Worm (Caenorhabditis elegans) whole organism, L3 larva: ENCODE data around the gene aakg-5.
A peak's percentile ranks its signal among the peaks of the same experiment; 100 is the strongest.

Source experiments
- ama-1 ChIP-seq: fragments of 150-350 bp; optimal IDR thresholded peaks from 2 replicates; lab custom pipeline; 2018
- jun-1 ChIP-seq: fragments of 150-350 bp; optimal IDR thresholded peaks from 2 replicates; lab custom pipeline; 2014; ENCODE audit warnings: missing biosample characterization, missing genetic modification reagents, missing genetic modification characterization
- nfya-1 ChIP-seq: sonication (generic microtip); optimal IDR thresholded peaks from 2 replicates; lab custom pipeline; 2017; ENCODE audit warnings: missing genetic modification characterization, mild to moderate bottlenecking, missing compliant biosample characterization, antibody characterized with exemption, moderate library complexity; ENCODE audit not compliant: insufficient read depth
- nhr-11 ChIP-seq: fragments of 150-350 bp; optimal IDR thresholded peaks from 2 replicates; lab custom pipeline; 2014; ENCODE audit warnings: missing biosample characterization, missing genetic modification characterization
- nhr-12 ChIP-seq: fragments of 150-350 bp; optimal IDR thresholded peaks from 2 replicates; lab custom pipeline; 2014; ENCODE audit warnings: missing biosample characterization, missing genetic modification characterization
- nhr-77 ChIP-seq: fragments of 150-350 bp; optimal IDR thresholded peaks from 2 replicates; lab custom pipeline; 2014; ENCODE audit warnings: missing biosample characterization, missing genetic modification characterization

ce11 chrII:9935664-9936063, 39.3 kb downstream of the aakg-5 start:
- TF ChIP-seq nhr-11 (tag; lab: Kevin White, UChicago) (no peak), nhr-12 (tag; lab: Kevin White, UChicago) (no peak), ama-1 (lab: Kevin White, UChicago) (peak; percentile 55), nfya-1 (tag; lab: Kevin White, UChicago) (no peak), nhr-77 (tag; lab: Kevin White, UChicago) (no peak), jun-1 (tag; lab: Kevin White, UChicago) (no peak)
